Worm (Caenorhabditis elegans) whole organism, early embryonic: ENCODE measurements around the gene T02D1.7.

Experiments
- B0310.2 ChIP-seq: sonication (generic microtip); optimal IDR thresholded peaks from 2 replicates; lab custom pipeline; 2016; ENCODE audit warnings: mild to moderate bottlenecking, missing genetic modification characterization, missing compliant biosample characterization
- F13C5.2 ChIP-seq: sonication (generic microtip); optimal IDR thresholded peaks from 2 replicates; lab custom pipeline; 2017; ENCODE audit warnings: mild to moderate bottlenecking, missing genetic modification characterization, inconsistent platforms, missing compliant biosample characterization
- aly-1 ChIP-seq: sonication (generic microtip); optimal IDR thresholded peaks from 2 replicates; lab custom pipeline; 2016; ENCODE audit warnings: missing genetic modification characterization, missing compliant biosample characterization
- ama-1 ChIP-seq: fragments of 150-350 bp; optimal IDR thresholded peaks from 2 replicates; lab custom pipeline; 2014
- ceh-36 ChIP-seq: sonication (generic microtip); optimal IDR thresholded peaks from 2 replicates; lab custom pipeline; 2016; ENCODE audit warnings: missing genetic modification characterization, inconsistent platforms, missing compliant biosample characterization
- flt-1 ChIP-seq: fragments of 200-800 bp; sonication (Bioruptor generic); IDR thresholded peaks from 2 replicates; pipeline ENCODE4 v1.3.6; 2022; ENCODE audit warnings: missing genetic modification characterization, missing compliant biosample characterization
- hmg-4 ChIP-seq: fragments of 200-800 bp; sonication (Bioruptor generic); optimal IDR thresholded peaks from 2 replicates; lab custom pipeline; 2018; ENCODE audit warnings: mild to moderate bottlenecking, missing genetic modification characterization, missing compliant biosample characterization
- hnd-1 ChIP-seq: sonication (generic microtip); optimal IDR thresholded peaks from 2 replicates; lab custom pipeline; 2016; ENCODE audit warnings: missing genetic modification characterization, missing compliant biosample characterization
- pes-1 ChIP-seq: fragments of 200-800 bp; sonication (Bioruptor generic); IDR thresholded peaks from 2 replicates; pipeline ENCODE4 v1.3.6; 2022; ENCODE audit warnings: missing genetic modification reagents, missing genetic modification characterization, missing compliant biosample characterization
- scrt-1 ChIP-seq: fragments of 200-800 bp; sonication (Bioruptor generic); IDR thresholded peaks from 2 replicates; pipeline ENCODE4 v1.3.6; 2022; ENCODE audit warnings: missing genetic modification characterization, missing compliant biosample characterization
- tbx-11 ChIP-seq: fragments of 200-800 bp; sonication (Bioruptor generic); IDR thresholded peaks from 2 replicates; pipeline ENCODE4 v1.3.6; 2022; ENCODE audit warnings: missing genetic modification characterization, missing compliant biosample characterization
- tra-4 ChIP-seq: sonication (generic microtip); optimal IDR thresholded peaks from 2 replicates; lab custom pipeline; 2017; ENCODE audit warnings: missing genetic modification characterization, missing compliant biosample characterization

ce11 chrIV:17367294-17367693 lies 39.6 kb downstream of the T02D1.7 start, which contains the start of gene zipt-17:
- TF ChIP-seq ama-1 (no peak), pes-1 (GFP tag; lab: Robert Waterston, UW) (no peak), scrt-1 (GFP tag; lab: Robert Waterston, UW) (no peak), hmg-4 (GFP tag; lab: Kevin White, UChicago) (no peak), tra-4 (tag; lab: Kevin White, UChicago) (no peak), ceh-36 (tag; lab: Kevin White, UChicago) (no peak), tbx-11 (GFP tag; lab: Robert Waterston, UW) (no peak), hnd-1 (tag; lab: Kevin White, UChicago) (no peak), flt-1 (GFP tag; lab: Robert Waterston, UW) (no peak), aly-1 (no peak), B0310.2 (tag; lab: Kevin White, UChicago) (no peak), F13C5.2 (tag; lab: Kevin White, UChicago) (no peak)
